Fruit fly (Drosophila melanogaster): ENCODE results near the gene CG4459.

Gene CG4459

DNA sequence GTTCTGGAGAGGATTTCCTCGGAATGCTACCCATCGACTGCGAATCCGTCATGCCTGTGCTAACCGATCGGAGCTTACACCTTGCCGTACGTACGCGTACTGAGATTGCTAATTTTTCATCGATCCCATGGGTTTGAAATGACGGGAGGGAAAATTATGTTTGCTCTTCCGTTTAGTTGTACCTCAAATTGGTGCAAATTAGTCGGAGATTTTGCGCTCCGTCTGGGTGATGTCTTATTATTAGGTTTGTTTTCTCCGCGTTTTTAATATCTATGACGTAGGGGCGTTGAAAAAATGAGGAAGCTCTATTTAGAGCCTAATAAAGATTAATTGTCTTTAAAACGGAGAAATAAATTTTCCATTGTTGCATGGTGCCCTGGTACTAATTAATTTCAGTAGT, at the start of gene CG4459:
Gene CG4459, minus strand, starts transcription at position 101 of the 400 bp plus-strand sequence.
- no peak for TF ChIP-seq CG17801 (GFP tag; optimal IDR thresholded peaks at IDR 0.05; ENCODE audit: partially characterized antibody)

DNA sequence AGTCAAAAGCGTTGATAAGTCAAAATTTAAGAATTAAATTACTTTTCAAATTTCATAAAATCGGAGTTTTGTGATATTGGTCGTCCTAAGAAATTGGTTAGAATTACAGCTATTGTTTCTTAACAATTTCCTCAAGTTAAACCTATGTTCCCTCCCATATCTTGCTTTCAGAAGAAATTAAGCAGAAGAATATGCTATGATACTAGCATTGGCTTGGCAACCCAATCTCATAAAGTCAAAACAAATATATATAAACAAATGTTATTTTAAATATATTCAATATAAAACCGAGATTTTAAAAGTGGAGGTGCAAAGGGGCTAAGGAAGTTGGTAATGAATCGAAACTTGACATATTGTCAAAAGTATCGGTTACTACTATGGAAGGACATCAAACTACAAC, 44.2 kb upstream of the CG4459 start, which contains the start of gene CG31213:
Gene CG31213, plus strand, starts transcription at position 301 of the 400 bp plus-strand sequence.
- no peak for TF ChIP-seq CG17801 (GFP tag; optimal IDR thresholded peaks at IDR 0.05; ENCODE audit: partially characterized antibody)

DNA sequence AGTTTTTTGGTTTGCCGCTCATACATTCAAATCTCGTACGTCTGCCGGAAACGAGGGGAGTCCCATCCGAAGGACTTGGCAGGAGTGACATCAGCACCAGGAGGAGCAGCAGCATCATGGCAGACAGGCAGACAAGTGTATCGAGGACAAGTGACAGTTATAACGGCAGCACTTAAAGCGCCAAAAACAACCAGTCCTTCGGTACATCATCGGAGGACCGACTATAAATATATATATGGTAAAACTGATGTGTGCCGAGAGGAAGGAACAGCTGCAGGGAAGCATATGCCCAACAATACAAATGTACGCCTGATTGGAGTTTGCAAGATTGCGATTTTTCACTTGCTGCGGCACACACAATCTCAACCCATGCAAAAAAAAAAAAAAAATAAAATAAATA, 40.3 kb upstream of the CG4459 start:
- no peak for TF ChIP-seq CG17801 (GFP tag; optimal IDR thresholded peaks at IDR 0.05; ENCODE audit: partially characterized antibody)

DNA sequence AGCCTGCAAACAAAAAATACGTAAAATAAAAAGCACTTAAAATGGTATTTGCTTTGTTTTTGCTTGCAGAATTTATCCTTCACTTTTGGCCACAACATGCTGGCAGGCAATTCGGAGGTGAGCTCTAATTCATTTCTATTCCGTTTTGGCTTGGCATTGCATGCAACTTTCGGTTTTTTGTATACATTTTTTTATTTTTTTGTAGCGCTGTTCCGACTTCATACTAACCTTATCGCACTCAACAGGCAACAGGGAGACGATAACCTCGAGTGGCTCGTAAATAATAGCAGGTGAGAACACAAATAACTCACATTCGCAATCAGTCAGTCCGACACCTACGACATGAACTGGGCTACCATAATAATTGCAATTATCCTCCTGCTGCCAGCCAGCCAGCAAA, 19.7 kb upstream of the CG4459 start, which contains the start of gene CG4783:
Gene CG4783, plus strand, starts transcription at position 301 of the 400 bp plus-strand sequence.
- no peak for TF ChIP-seq CG17801 (GFP tag; optimal IDR thresholded peaks at IDR 0.05; ENCODE audit: partially characterized antibody)

DNA sequence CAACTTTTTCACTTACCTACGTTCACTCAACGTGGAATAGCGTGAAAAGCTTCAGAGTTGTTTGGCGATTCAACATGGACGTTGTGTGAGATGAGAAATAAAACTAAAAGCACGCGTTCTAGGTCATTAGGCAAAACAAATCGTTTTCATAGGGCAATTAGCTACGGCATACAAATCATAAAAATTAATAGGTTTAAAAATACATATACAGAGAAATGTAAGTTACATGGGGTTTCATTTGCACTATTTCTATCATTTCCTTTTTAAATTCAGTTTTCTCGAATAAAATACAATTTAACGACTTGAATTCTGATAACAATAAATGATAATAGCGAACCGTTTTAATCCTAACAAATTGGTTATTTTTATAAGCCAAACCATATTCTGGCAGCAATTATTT, 13.9 kb upstream of the CG4459 start, which contains the start of gene CG46042:
Gene CG46042, minus strand, starts transcription at position 101 of the 400 bp plus-strand sequence.
- no peak for TF ChIP-seq CG17801 (GFP tag; optimal IDR thresholded peaks at IDR 0.05; ENCODE audit: partially characterized antibody)

DNA sequence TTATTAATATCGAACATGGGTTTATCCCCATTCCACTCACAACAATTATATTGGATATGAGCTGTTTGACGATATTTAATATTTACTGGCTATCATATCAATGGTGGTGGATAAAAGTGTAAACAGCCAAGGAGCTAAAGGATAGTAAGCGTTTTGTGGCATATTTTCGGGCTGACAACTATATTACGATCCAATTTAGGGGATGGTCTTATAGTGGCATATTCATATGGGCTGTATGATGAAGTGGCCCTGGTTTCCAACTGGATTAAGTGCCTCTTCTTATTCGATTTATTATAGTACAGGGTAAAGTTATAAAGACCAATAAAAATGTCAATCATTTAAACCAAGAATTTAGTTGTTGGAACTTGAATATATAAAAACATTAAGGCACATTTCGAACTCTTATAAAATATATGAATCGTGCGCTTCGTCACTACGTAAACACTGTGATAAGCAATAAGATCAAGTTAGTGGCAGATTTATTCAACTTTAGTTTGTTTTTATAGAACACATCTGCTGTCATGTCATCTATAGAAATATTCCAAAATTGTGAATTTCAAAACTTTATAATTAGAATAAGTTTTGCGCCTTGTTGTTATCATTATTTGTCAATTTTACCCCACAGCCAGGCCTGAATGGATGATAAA, 10.6 kb upstream of the CG4459 start:
- TF ChIP-seq CG17801 (GFP tag; optimal IDR thresholded peaks at IDR 0.05; ENCODE audit: partially characterized antibody): no peak

DNA sequence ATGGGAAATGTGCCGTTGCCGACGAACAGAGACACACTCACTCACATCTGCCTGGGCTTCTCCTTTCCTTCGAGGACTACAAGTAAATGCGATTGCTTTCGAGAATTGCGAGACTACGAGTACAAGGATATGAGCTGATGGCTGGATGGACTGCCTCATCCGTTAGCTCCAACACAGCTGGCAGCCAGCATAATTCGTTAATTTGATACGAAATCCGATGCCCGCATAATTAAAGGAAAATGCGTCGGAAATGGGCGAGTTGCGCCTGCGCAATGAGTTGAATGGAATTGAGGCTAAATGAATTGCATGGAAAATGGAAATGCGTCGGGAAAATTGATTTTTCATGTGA, 7.3 kb upstream of the CG4459 start:
- no peak for TF ChIP-seq CG17801 (GFP tag; optimal IDR thresholded peaks at IDR 0.05; ENCODE audit: partially characterized antibody)

DNA sequence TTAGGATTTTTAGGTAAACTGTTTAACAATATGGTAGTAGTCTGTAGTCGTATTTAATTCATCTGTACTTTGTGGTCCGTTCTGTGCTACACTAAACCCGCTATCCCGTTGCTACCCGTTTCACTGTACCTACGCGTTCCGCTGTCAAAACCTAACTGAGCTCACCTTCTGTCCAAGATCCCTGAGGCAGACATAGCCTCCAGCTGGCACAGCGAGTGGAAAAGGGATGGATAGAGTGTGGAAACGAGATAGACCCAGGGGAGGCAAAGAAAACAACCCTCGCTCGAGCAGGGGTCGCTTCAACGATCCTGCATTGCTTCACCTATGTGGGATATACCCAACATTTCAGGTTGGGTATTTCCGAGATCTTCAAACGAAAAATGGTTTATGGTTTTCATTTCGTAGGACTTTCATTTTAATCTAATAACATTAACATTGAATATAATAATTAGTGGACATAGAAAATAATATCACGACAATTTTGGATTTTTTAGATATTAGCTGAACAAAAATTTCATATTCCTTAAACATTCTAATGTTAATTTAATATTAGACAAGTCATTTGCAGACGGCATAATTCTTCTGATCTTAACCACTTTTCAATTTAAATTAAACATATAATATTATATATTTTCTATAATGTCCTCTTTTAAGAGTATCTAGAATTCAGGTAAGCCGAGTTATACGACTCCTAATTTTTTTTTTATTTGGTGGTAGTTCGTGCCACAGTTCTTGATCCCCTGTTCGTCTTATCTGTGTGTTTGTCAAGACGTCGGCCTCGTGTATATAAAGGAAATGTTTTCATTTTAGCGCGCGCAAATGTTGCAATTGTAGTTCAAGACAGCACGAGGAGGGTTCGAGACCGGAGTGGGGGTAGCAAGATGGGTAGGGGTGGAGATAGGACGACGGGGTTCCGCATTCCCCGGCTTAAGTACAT, 6.7 kb upstream of the CG4459 start, which contains the start of gene mira:
Gene mira, minus strand, starts transcription at position 281 of the 937 bp plus-strand sequence.
- TF ChIP-seq CG17801 (GFP tag; optimal IDR thresholded peaks at IDR 0.05; ENCODE audit: partially characterized antibody): no peak

DNA sequence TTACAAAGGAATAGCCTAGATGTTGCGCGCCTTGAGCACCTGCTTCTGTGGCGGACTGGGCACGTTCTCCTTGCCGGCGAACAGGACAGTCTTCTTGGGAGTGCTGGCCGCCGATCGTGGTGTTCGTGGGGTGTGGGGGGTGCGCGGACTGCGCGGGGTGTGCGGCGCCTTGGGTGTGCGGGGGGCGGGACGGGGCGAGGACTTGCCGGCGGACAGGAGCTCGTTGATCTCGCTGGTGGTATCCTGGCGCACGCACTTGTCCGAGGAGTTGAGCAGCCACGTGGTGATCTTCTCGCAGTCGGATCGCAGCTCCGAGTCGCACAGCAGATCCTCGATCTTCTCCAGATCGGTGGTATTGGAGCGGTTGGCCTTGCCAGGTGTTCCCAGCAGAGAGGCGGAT, 3.7 kb upstream of the CG4459 start:
- TF ChIP-seq CG17801 (GFP tag; optimal IDR thresholded peaks at IDR 0.05; ENCODE audit: partially characterized antibody): no peak

DNA sequence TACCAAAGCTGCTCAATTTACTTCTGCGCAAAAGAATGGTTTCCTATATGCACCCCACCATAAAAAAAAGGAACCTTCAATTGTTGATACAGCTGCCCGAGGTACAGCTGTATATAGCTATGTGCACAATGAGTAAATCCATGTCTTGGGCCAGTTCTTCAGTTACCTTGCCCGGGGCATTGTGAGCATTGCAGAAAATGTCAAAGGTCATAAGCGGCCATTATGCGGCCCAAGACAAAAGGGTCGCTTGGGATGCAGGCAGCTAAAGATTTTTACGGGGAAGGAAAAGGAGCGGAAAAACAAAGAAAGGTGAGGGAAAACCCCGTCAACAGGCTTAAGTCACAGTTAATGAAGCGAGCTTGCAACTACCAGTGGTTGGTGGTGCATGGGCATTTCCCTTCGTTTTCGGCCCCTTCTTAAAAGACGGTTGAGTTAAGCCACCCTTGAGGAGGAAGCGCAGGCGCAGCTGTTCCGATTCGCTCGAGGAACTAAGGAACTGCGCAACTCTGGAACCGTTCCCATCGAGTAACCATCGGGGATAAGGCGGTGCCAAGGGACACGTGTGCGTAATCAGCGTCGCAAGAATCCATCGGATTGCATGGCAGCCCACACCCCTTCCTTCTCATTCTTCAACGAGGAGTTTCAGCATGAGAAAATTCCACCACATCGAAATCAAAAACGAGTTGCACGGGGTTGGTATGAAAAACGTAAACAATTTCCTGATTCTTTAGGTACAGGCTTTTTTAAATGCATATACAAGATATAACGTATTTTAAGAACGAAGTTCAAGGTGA, 2.7 kb upstream of the CG4459 start:
- TF ChIP-seq CG17801 (GFP tag; optimal IDR thresholded peaks at IDR 0.05; ENCODE audit: partially characterized antibody): no peak

DNA sequence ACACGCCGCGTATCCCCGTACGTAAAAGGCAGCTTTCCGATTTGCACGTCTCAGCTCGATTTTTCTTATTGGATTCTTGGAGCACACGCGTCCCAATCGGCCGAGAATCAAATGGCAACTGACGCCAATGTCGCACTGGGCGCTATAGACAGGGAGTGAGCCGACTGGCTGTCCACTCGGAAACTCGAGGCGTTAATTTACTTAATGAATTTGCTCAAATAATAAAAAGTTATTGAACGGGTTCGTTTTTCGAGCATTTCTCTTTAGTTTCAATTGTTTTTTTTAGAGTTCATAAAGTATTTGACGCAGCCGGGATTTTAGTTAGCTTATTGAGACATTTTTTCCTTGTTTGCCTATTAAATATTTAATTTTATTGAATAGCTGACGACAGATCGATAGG, 3.2 kb downstream of the CG4459 start, which contains the start of gene CG4462:
Gene CG4462, minus strand, starts transcription at position 101 of the 400 bp plus-strand sequence.
- TF ChIP-seq CG17801 (GFP tag; optimal IDR thresholded peaks at IDR 0.05; ENCODE audit: partially characterized antibody): no peak

DNA sequence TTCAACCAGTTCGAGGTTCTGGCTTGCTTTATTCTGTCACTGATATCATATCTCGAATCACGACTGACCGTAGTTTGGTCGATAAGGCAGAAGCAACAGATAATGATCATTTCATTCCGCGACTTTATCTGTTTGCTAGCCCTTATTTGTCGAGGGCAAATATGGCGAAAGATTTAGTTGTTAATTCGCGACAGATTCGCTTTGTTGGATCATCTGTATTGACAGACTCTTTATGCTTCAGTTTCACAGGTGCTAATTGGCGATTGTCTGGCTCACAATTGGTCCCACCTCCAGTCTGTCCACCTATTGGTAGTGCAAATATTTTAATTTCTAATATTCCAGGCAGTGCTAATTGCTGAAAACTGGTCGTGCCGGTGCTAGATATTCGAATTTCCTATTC, 4.1 kb downstream of the CG4459 start:
- TF ChIP-seq CG17801 (GFP tag; optimal IDR thresholded peaks at IDR 0.05; ENCODE audit: partially characterized antibody): peak; percentile 4

DNA sequence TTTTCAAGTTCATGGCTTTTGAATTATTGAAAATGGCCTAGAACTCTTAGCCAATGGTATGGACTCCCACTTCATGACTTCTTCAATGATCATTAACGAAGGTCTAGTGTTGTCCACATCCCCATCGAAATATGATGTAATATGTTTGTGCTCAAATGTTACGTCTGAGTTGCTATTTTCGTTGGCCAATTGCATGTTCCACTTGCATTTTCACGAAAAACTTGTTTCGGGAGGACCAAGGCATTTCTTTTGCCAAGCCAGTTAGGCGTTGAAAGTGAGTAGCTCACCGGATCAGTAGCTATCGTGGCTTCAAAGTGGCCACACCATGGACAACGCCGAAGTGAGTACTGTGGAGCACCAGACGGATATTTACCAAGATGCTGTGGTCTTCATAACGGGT, 10.2 kb downstream of the CG4459 start, which contains the start of gene CG4770:
Gene CG4770, plus strand, starts transcription at position 301 of the 400 bp plus-strand sequence.
- TF ChIP-seq CG17801 (GFP tag; optimal IDR thresholded peaks at IDR 0.05; ENCODE audit: partially characterized antibody): no peak

DNA sequence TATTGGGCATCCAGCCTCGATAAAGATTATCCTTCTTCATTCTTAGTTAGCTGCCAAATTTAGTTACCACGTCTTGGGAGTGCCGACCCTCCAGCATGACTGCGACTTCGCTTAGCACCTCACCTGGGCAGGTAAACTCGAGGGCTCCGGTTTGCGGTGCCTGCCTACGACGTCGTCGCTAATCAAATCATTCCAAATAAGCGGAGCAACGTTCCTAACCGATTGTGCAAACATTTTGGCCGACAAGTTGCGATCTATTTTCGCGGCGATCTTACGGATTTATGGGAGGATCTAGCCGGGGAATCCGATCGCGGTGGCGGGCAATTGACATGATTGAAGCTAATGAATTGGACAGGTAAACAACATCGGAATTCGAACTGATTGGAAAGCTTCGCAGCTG, 10.7 kb downstream of the CG4459 start, which contains the start of gene CG4465:
Gene CG4465, minus strand, starts transcription at position 101 of the 400 bp plus-strand sequence.
- no peak for TF ChIP-seq CG17801 (GFP tag; optimal IDR thresholded peaks at IDR 0.05; ENCODE audit: partially characterized antibody)

DNA sequence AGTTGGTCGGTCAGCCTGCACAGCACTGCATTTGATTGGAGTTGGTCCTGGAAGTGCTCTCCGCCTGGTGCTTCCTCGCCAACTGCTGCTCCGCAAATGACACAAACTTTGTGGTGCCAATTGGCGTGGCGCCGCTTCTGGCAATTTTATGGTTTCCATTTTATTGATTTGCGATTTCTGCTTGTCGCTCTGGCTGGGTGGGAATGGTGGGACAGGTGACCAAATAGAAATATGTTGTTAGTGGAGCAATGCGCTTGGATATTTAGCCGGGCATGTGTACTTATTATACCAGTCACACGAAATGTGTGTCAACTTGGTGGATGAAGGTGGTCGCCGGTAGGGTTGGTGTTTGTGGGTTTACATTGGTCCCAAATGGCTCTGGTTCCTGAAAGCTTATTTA, 13.1 kb downstream of the CG4459 start, which contains the start of the genes Xport-A and Xport-B:
Gene Xport-A, minus strand, starts transcription at position 101 of the 400 bp plus-strand sequence.
Gene Xport-B, minus strand, starts transcription at position 101 of the 400 bp plus-strand sequence.
- no peak for TF ChIP-seq CG17801 (GFP tag; optimal IDR thresholded peaks at IDR 0.05; ENCODE audit: partially characterized antibody)

Measured in ovary, adult (tissue).